Fruit fly (Drosophila melanogaster) whole organism, embryonic: ENCODE results near the gene CG1542.
A peak's percentile ranks its signal among the peaks of the same experiment; 100 is the strongest.

ENCODE experiments used
- B-H1 ChIP-seq: fragments of 200-800 bp; sonication (Bioruptor generic); IDR thresholded peaks from 3 replicates; pipeline ENCODE4 v1.3.6; 2022; ENCODE audit warnings: missing biosample characterization, missing genetic modification characterization
- CG10366 ChIP-seq: fragments of 200-800 bp; sonication (Bioruptor generic); IDR thresholded peaks from 2 replicates; pipeline ENCODE4 v1.3.6; 2022; ENCODE audit warnings: missing biosample characterization, missing genetic modification characterization
- CG11085 ChIP-seq: fragments of 200-800 bp; sonication (Bioruptor generic); IDR thresholded peaks from 2 replicates; pipeline ENCODE4 v1.3.6; 2022; ENCODE audit warnings: missing biosample characterization, missing genetic modification characterization
- CG11398 ChIP-seq: fragments of 200-800 bp; sonication (Bioruptor generic); optimal IDR thresholded peaks from 2 replicates; lab custom pipeline; 2016; ENCODE audit warnings: missing biosample characterization, missing genetic modification characterization
- CG13287 ChIP-seq: fragments of 200-800 bp; sonication (Bioruptor generic); IDR thresholded peaks from 2 replicates; pipeline ENCODE4 v1.3.6; 2022; ENCODE audit warnings: missing biosample characterization, missing genetic modification characterization; ENCODE audit not compliant: partially characterized antibody
- CG13296 ChIP-seq: fragments of 200-800 bp; sonication (Bioruptor generic); optimal IDR thresholded peaks from 3 replicates; lab custom pipeline; 2018; ENCODE audit warnings: missing biosample characterization, mild to moderate bottlenecking, missing genetic modification characterization
- CG13894 ChIP-seq: fragments of 200-800 bp; sonication (Bioruptor generic); optimal IDR thresholded peaks from 3 replicates; lab custom pipeline; 2018; ENCODE audit warnings: missing biosample characterization, mild to moderate bottlenecking, missing genetic modification characterization, moderate library complexity
- CG16813 ChIP-seq: fragments of 200-800 bp; sonication (Bioruptor generic); IDR thresholded peaks from 3 replicates; pipeline ENCODE4 v1.3.6; 2022; ENCODE audit warnings: missing biosample characterization, missing genetic modification characterization; ENCODE audit not compliant: partially characterized antibody
- CG17829 ChIP-seq: fragments of 200-800 bp; optimal IDR thresholded peaks from 2 replicates; lab custom pipeline; 2019; ENCODE audit warnings: missing biosample characterization, mild to moderate bottlenecking, missing genetic modification characterization, moderate library complexity
- CG30403 ChIP-seq: fragments of 200-800 bp; sonication (Bioruptor generic); optimal IDR thresholded peaks from 3 replicates; lab custom pipeline; 2016; ENCODE audit warnings: missing biosample characterization, missing genetic modification characterization
- CG3838 ChIP-seq: fragments of 200-800 bp; sonication (Bioruptor generic); optimal IDR thresholded peaks from 3 replicates; lab custom pipeline; 2016; ENCODE audit warnings: missing biosample characterization, missing genetic modification characterization
- CG4854 ChIP-seq: fragments of 200-800 bp; sonication (Bioruptor generic); optimal IDR thresholded peaks from 2 replicates; lab custom pipeline; 2016; ENCODE audit warnings: missing biosample characterization, missing genetic modification characterization, inconsistent platforms
- CG6254 ChIP-seq: fragments of 200-800 bp; sonication (Bioruptor generic); optimal IDR thresholded peaks from 3 replicates; lab custom pipeline; 2017; ENCODE audit warnings: mild to moderate bottlenecking, missing biosample characterization, missing genetic modification reagents, missing genetic modification characterization
- CG9437 ChIP-seq: fragments of 200-800 bp; sonication (Bioruptor generic); optimal IDR thresholded peaks from 2 replicates; lab custom pipeline; 2018; ENCODE audit warnings: missing biosample characterization, mild to moderate bottlenecking, missing genetic modification characterization
- CHES-1-like ChIP-seq: fragments of 200-800 bp; sonication (Bioruptor generic); optimal IDR thresholded peaks from 2 replicates; lab custom pipeline; 2016; ENCODE audit warnings: missing biosample characterization, missing genetic modification characterization
- CoRest ChIP-seq: fragments of 200-800 bp; sonication (Bioruptor generic); optimal IDR thresholded peaks from 3 replicates; lab custom pipeline; 2018; ENCODE audit warnings: missing biosample characterization, mild to moderate bottlenecking, missing genetic modification characterization, moderate library complexity
- Dll ChIP-seq: fragments of 200-800 bp; sonication (Bioruptor generic); IDR thresholded peaks from 4 replicates; pipeline ENCODE4 v1.3.6; 2022; ENCODE audit warnings: missing biosample characterization, missing genetic modification characterization; ENCODE audit not compliant: partially characterized antibody
- Doc3 ChIP-seq: fragments of 200-800 bp; sonication (Bioruptor generic); IDR thresholded peaks from 3 replicates; pipeline ENCODE4 v1.3.6; 2022; ENCODE audit warnings: missing biosample characterization, missing genetic modification characterization; ENCODE audit not compliant: partially characterized antibody
- E2f2 ChIP-seq: fragments of 200-800 bp; sonication (Bioruptor generic); IDR thresholded peaks from 2 replicates; pipeline ENCODE4 v1.3.6; 2022; ENCODE audit warnings: missing biosample characterization, missing genetic modification characterization
- HLH4C ChIP-seq: fragments of 200-800 bp; sonication (Bioruptor generic); IDR thresholded peaks from 3 replicates; pipeline ENCODE4 v1.3.6; 2022; ENCODE audit warnings: missing biosample characterization, missing genetic modification characterization; ENCODE audit not compliant: partially characterized antibody
- HmgD ChIP-seq: fragments of 200-800 bp; sonication (Bioruptor generic); optimal IDR thresholded peaks from 3 replicates; lab custom pipeline; 2016; ENCODE audit warnings: missing biosample characterization, missing genetic modification characterization
- MBD-R2 ChIP-seq: fragments of 200-800 bp; sonication (Bioruptor generic); IDR thresholded peaks from 2 replicates; pipeline ENCODE4 v1.3.6; 2022; ENCODE audit warnings: missing biosample characterization, missing genetic modification characterization
- Opbp ChIP-seq: fragments of 200-800 bp; sonication (Bioruptor generic); IDR thresholded peaks from 3 replicates; pipeline ENCODE4 v1.3.6; 2022; ENCODE audit warnings: missing biosample characterization, missing genetic modification characterization; ENCODE audit not compliant: partially characterized antibody
- Rfx ChIP-seq: fragments of 200-800 bp; sonication (Bioruptor generic); IDR thresholded peaks from 2 replicates; pipeline ENCODE4 v1.3.6; 2022; ENCODE audit warnings: missing biosample characterization, missing genetic modification characterization
- Scr ChIP-seq: fragments of 200-800 bp; sonication (Bioruptor generic); IDR thresholded peaks from 2 replicates; pipeline ENCODE4 v1.3.6; 2022; ENCODE audit warnings: missing biosample characterization, missing genetic modification characterization; ENCODE audit not compliant: partially characterized antibody
- Stat92E ChIP-seq, 3 experiments: fragments of >200 bp in 2 of 3; fragments of 200-800 bp in 1 of 3; sonication (Bioruptor generic) in 1 of 3; optimal IDR thresholded peaks; 2 replicates each; lab custom pipeline; 2017 to 2019; ENCODE audit warnings: missing biosample characterization in 3 of 3, missing genetic modification characterization in 3 of 3, mild to moderate bottlenecking in 1 of 3, moderate library complexity in 1 of 3
- YL-1 ChIP-seq: fragments of 200-800 bp; sonication (Bioruptor generic); optimal IDR thresholded peaks from 3 replicates; lab custom pipeline; 2017; ENCODE audit warnings: missing biosample characterization, mild to moderate bottlenecking, missing genetic modification characterization
- bbx ChIP-seq: fragments of 200-800 bp; sonication (Bioruptor generic); IDR thresholded peaks from 2 replicates; pipeline ENCODE4 v1.3.6; 2022; ENCODE audit warnings: missing biosample characterization, missing genetic modification characterization; ENCODE audit not compliant: partially characterized antibody
- bigmax ChIP-seq: fragments of 200-800 bp; sonication (Bioruptor generic); optimal IDR thresholded peaks from 2 replicates; lab custom pipeline; 2018; ENCODE audit warnings: missing biosample characterization, mild to moderate bottlenecking, missing genetic modification characterization
- cad ChIP-seq: fragments of >200 bp; optimal IDR thresholded peaks from 2 replicates; lab custom pipeline; 2017; ENCODE audit warnings: missing biosample characterization, missing genetic modification characterization
- ci ChIP-seq: fragments of 200-800 bp; sonication (Bioruptor generic); IDR thresholded peaks from 3 replicates; pipeline ENCODE4 v1.3.6; 2022; ENCODE audit warnings: missing biosample characterization, missing genetic modification characterization
- corto ChIP-seq: fragments of 200-800 bp; sonication (Bioruptor generic); optimal IDR thresholded peaks from 2 replicates; lab custom pipeline; 2016; ENCODE audit warnings: missing biosample characterization, mild to moderate bottlenecking, missing genetic modification characterization, moderate library complexity
- cwo ChIP-seq: fragments of 200-800 bp; sonication (Bioruptor generic); optimal IDR thresholded peaks from 3 replicates; lab custom pipeline; 2017; ENCODE audit warnings: missing biosample characterization, missing genetic modification characterization, mild to moderate bottlenecking, moderate library complexity, missing genetic modification reagents
- dm ChIP-seq: fragments of 200-800 bp; sonication (Bioruptor generic); optimal IDR thresholded peaks from 3 replicates; lab custom pipeline; 2016; ENCODE audit warnings: missing biosample characterization, missing genetic modification characterization
- fd102C ChIP-seq: fragments of 200-800 bp; sonication (Bioruptor generic); optimal IDR thresholded peaks from 2 replicates; lab custom pipeline; 2018; ENCODE audit warnings: missing biosample characterization, mild to moderate bottlenecking, missing genetic modification characterization, moderate library complexity
- gfzf ChIP-seq: fragments of 200-800 bp; sonication (Bioruptor generic); optimal IDR thresholded peaks from 2 replicates; lab custom pipeline; 2016; ENCODE audit warnings: missing biosample characterization, mild to moderate bottlenecking, missing genetic modification characterization, moderate library complexity
- klu ChIP-seq: fragments of 200-800 bp; sonication (Bioruptor generic); IDR thresholded peaks from 2 replicates; pipeline ENCODE4 v1.3.6; 2022; ENCODE audit warnings: missing biosample characterization, missing genetic modification characterization
- odd ChIP-seq: fragments of 200-800 bp; sonication (Bioruptor generic); optimal IDR thresholded peaks from 2 replicates; lab custom pipeline; 2017; ENCODE audit warnings: missing biosample characterization, mild to moderate bottlenecking, missing genetic modification characterization
- phol ChIP-seq: fragments of 200-800 bp; sonication (Bioruptor generic); optimal IDR thresholded peaks from 3 replicates; lab custom pipeline; 2018; ENCODE audit warnings: missing biosample characterization, mild to moderate bottlenecking, missing genetic modification characterization, moderate library complexity
- pnt ChIP-seq: fragments of 200-800 bp; sonication (Bioruptor generic); optimal IDR thresholded peaks from 3 replicates; lab custom pipeline; 2016; ENCODE audit warnings: missing biosample characterization, missing genetic modification characterization
- pzg ChIP-seq: fragments of 200-800 bp; sonication (Bioruptor generic); optimal IDR thresholded peaks from 3 replicates; lab custom pipeline; 2018; ENCODE audit warnings: missing biosample characterization, mild to moderate bottlenecking, missing genetic modification characterization, moderate library complexity
- stwl ChIP-seq: fragments of 200-800 bp; sonication (Bioruptor generic); optimal IDR thresholded peaks from 3 replicates; lab custom pipeline; 2018; ENCODE audit warnings: missing biosample characterization, mild to moderate bottlenecking, missing genetic modification characterization, moderate library complexity
- tna ChIP-seq: fragments of 200-800 bp; sonication (Bioruptor generic); IDR thresholded peaks from 2 replicates; pipeline ENCODE4 v1.3.6; 2022; ENCODE audit warnings: missing biosample characterization, missing genetic modification characterization; ENCODE audit not compliant: partially characterized antibody
- trem ChIP-seq: fragments of 200-800 bp; optimal IDR thresholded peaks from 3 replicates; lab custom pipeline; 2019; ENCODE audit warnings: missing biosample characterization, mild to moderate bottlenecking, missing genetic modification characterization, moderate library complexity
- tx ChIP-seq: fragments of 200-800 bp; sonication (Bioruptor generic); optimal IDR thresholded peaks from 2 replicates; lab custom pipeline; 2016; ENCODE audit warnings: missing biosample characterization, missing genetic modification characterization
- unc-4 ChIP-seq: fragments of 200-800 bp; sonication (Bioruptor generic); IDR thresholded peaks from 2 replicates; pipeline ENCODE4 v1.3.6; 2022; ENCODE audit warnings: missing biosample characterization, missing genetic modification characterization; ENCODE audit not compliant: partially characterized antibody
- vnd ChIP-seq: fragments of 200-800 bp; sonication (Bioruptor generic); IDR thresholded peaks from 3 replicates; pipeline ENCODE4 v1.3.6; 2022; ENCODE audit warnings: missing biosample characterization, missing genetic modification characterization; ENCODE audit not compliant: partially characterized antibody
- zen2 ChIP-seq: fragments of 200-800 bp; sonication (Bioruptor generic); IDR thresholded peaks from 3 replicates; pipeline ENCODE4 v1.3.6; 2022; ENCODE audit warnings: missing biosample characterization, missing genetic modification characterization; ENCODE audit not compliant: partially characterized antibody
- zf30C ChIP-seq: fragments of 200-800 bp; sonication (Bioruptor generic); optimal IDR thresholded peaks from 3 replicates; lab custom pipeline; 2018; ENCODE audit warnings: missing biosample characterization, mild to moderate bottlenecking, missing genetic modification characterization

Gene CG1542

DNA sequence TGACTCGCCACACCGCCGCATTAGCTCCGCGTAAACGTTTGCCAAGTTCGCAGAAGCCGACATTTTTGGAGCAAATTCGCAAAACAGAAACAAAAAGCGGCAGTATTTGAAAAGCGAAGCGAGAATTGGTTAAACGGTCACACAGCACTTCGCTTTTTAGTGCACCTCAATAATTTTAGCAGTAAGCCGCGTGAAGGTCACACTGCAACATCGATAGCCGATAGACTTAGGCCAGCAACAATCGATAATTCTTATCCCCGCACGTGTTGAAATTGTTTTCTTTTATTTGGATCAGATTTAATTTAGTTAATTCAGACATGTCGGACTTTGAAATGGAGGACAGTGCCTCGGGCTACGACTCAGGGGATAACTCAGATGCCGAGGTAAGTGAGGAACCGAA, at the start of gene CG1542, which contains the start of gene Zwilch:
Gene CG1542, plus strand, starts transcription at position 232 of the 400 bp plus-strand sequence.
Gene Zwilch, minus strand, starts transcription at position 150 of the 400 bp plus-strand sequence.
- TF ChIP-seq CG4854 (GFP tag; lab: Kevin White, UChicago) (no peak), CG17829 (tag; lab: Kevin White, UChicago) (peak; percentile 41), tna (peak; percentile 65), HmgD (GFP tag; lab: Kevin White, UChicago) (peak; percentile 64), CG11398 (GFP tag; lab: Kevin White, UChicago) (no peak), fd102C (GFP tag; lab: Kevin White, UChicago) (no peak), MBD-R2 (GFP tag; lab: Robert Waterston, UW) (peak; percentile 91), cad (peak; percentile 12), stwl (tag; lab: Kevin White, UChicago) (peak; percentile 92), YL-1 (peak; percentile 88), CHES-1-like (GFP tag; lab: Kevin White, UChicago) (peak; percentile 9), CG13894 (tag; lab: Kevin White, UChicago) (no peak), klu (no peak), bbx (GFP tag; lab: Robert Waterston, UW) (peak; percentile 83), Scr (GFP tag; lab: Robert Waterston, UW) (peak; percentile 70), bigmax (GFP tag; lab: Kevin White, UChicago) (peak; percentile 46), unc-4 (GFP tag; lab: Robert Waterston, UW) (peak; percentile 80), CG11085 (GFP tag; lab: Robert Waterston, UW) (no peak), CG9437 (GFP tag; lab: Kevin White, UChicago) (no peak), CG16813 (GFP tag; lab: Robert Waterston, UW) (peak; percentile 78), odd (no peak), CoRest (peak; percentile 25), pzg (peak; percentile 96), pnt (GFP tag; lab: Kevin White, UChicago) (no peak), CG3838 (GFP tag; lab: Kevin White, UChicago) (peak; percentile 80), HLH4C (peak; percentile 81), trem (tag; lab: Kevin White, UChicago) (peak; percentile 78), CG13287 (GFP tag; lab: Robert Waterston, UW) (peak; percentile 86), tx (GFP tag; lab: Kevin White, UChicago) (no peak), zen2 (GFP tag; lab: Robert Waterston, UW) (peak; percentile 77; the same call in 2 of the 3 replicates), CG30403 (GFP tag; lab: Kevin White, UChicago) (no peak), B-H1 (no peak), CG6254 (GFP tag; lab: Kevin White, UChicago) (peak; percentile 94), vnd (peak; percentile 60; the same call in 2 of the 3 replicates), Dll (GFP tag; lab: Robert Waterston, UW) (peak; percentile 78), zf30C (GFP tag; lab: Kevin White, UChicago) (no peak), CG10366 (GFP tag; lab: Robert Waterston, UW) (no peak), phol (tag; lab: Kevin White, UChicago) (no peak), Doc3 (GFP tag; lab: Robert Waterston, UW) (peak; percentile 43), ci (GFP tag; lab: Robert Waterston, UW) (0 out of 3 replicates have a peak, but pooled peaks have one; percentile 58), E2f2 (GFP tag; lab: Robert Waterston, UW) (peak; percentile 97), cwo (GFP tag; lab: Kevin White, UChicago) (peak; percentile 80), CG13296 (GFP tag; lab: Kevin White, UChicago) (no peak), dm (GFP tag; lab: Kevin White, UChicago) (peak; percentile 96), gfzf (peak; percentile 92), Rfx (GFP tag; lab: Robert Waterston, UW) (0 out of 2 replicates have a peak, but pooled peaks have one; percentile 33), corto (no peak), Opbp (GFP tag; lab: Robert Waterston, UW) (peak; percentile 81), Stat92E (GFP tag; optimal IDR thresholded peaks at IDR 0.05; lab: Kevin White, UChicago) (peak in 1 of 3 experiments; percentile 23)
